Fruit fly (Drosophila melanogaster) whole organism, pupa: ENCODE data around the gene CG18180.

ENCODE experiments used
- CG15710 ChIP-seq: fragments of 200-800 bp; sonication (Bioruptor generic); optimal IDR thresholded peaks from 2 replicates; lab custom pipeline; 2018; ENCODE audit warnings: missing biosample characterization, mild to moderate bottlenecking, missing genetic modification characterization, moderate library complexity
- CG34367 ChIP-seq: fragments of 200-800 bp; sonication (Bioruptor generic); optimal IDR thresholded peaks from 2 replicates; lab custom pipeline; 2018; ENCODE audit warnings: missing biosample characterization, mild to moderate bottlenecking, missing genetic modification characterization
- CG8159 ChIP-seq: fragments of 200-800 bp; sonication (Bioruptor generic); optimal IDR thresholded peaks from 3 replicates; lab custom pipeline; 2018; ENCODE audit warnings: missing biosample characterization, mild to moderate bottlenecking, missing genetic modification characterization, moderate library complexity
- CG8301 ChIP-seq: fragments of 200-800 bp; sonication (Bioruptor generic); optimal IDR thresholded peaks from 2 replicates; lab custom pipeline; 2018; ENCODE audit warnings: missing biosample characterization, mild to moderate bottlenecking, missing genetic modification characterization
- Pif1A ChIP-seq: fragments of 200-800 bp; sonication (Bioruptor generic); optimal IDR thresholded peaks from 3 replicates; lab custom pipeline; 2016; ENCODE audit warnings: missing biosample characterization, missing genetic modification characterization
- Pif1B ChIP-seq: fragments of 200-800 bp; sonication (Bioruptor generic); optimal IDR thresholded peaks from 3 replicates; lab custom pipeline; 2016; ENCODE audit warnings: missing biosample characterization, missing genetic modification characterization
- fd96Ca ChIP-seq: fragments of 200-800 bp; sonication (Bioruptor generic); IDR thresholded peaks from 3 replicates; pipeline ENCODE4 v1.3.6; 2022; ENCODE audit warnings: missing biosample characterization, missing genetic modification characterization

DNA sequence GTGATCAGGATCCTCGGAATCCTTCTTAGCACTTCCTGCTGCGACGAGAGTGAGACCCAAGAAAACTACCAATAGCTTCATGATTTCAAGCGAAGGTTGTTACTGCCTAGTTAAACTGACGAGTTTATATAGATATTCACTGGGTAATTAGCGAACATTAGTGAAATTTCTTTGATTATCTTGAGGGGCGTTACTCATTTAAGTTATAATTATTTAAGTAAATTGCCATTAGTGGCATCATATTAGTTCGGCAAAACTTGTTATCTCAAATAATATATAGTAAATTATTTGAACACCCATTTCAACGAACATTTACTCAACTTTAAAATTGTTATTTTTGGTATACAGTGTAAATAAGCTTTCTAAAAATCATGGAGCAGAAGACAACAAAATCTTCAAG, 39.6 kb upstream of the CG18180 start, which contains the start of the genes CG3088 and CG3306:
- no peak for TF ChIP-seq CG34367 (tag; lab: Kevin White, UChicago)
- no peak for TF ChIP-seq CG8301 (tag; lab: Kevin White, UChicago)
- TF ChIP-seq Pif1B, result no peak
- TF ChIP-seq fd96Ca (GFP tag; lab: Robert Waterston, UW), result no peak
- TF ChIP-seq CG8159, result no peak
- TF ChIP-seq Pif1A, result no peak
- TF ChIP-seq CG15710 (tag; lab: Kevin White, UChicago), result no peak
